Fruit fly (Drosophila melanogaster): ENCODE measurements around the gene CG13692.

CG13692 gene

dm6 chr2L:421119-421821 lies at the start of gene CG13692, which contains the start of gene CG11885 (continued):
- TF ChIP-seq CG7786 (GFP tag; optimal IDR thresholded peaks at IDR 0.05): no peak
- peak; percentile 75 for TF ChIP-seq B-H2 (GFP tag; optimal IDR thresholded peaks at IDR 0.05)
- no peak for TF ChIP-seq Oaz (GFP tag; IDR thresholded peaks at IDR 0.05)
- no peak for TF ChIP-seq C15 (GFP tag; IDR thresholded peaks at IDR 0.05)
- TF ChIP-seq Max (GFP tag; optimal IDR thresholded peaks at IDR 0.05): peak; percentile 30
- peak; percentile 30 for TF ChIP-seq CG12744 (GFP tag; optimal IDR thresholded peaks at IDR 0.05)
- TF ChIP-seq slou (GFP tag; optimal IDR thresholded peaks at IDR 0.05): no peak
- TF ChIP-seq CG13894 (tag; optimal IDR thresholded peaks at IDR 0.05): peak; percentile 76
- TF ChIP-seq otp (GFP tag; IDR thresholded peaks at IDR 0.05): 0 out of 3 replicates have a peak, but pooled peaks have one; percentile 6
- no peak for TF ChIP-seq CG1647 (GFP tag; optimal IDR thresholded peaks at IDR 0.05)
- no peak for TF ChIP-seq Trl (optimal IDR thresholded peaks at IDR 0.05)
- no peak for TF ChIP-seq Trl (GFP tag; optimal IDR thresholded peaks at IDR 0.05)
- peak; percentile 70 for TF ChIP-seq Lhr (GFP tag; optimal IDR thresholded peaks at IDR 0.05)
- TF ChIP-seq esg (GFP tag; conservative IDR thresholded peaks at IDR 0.05): no peak
- peak; percentile 38 for TF ChIP-seq lbe (GFP tag; optimal IDR thresholded peaks at IDR 0.05)
- no peak for TF ChIP-seq hth (optimal IDR thresholded peaks at IDR 0.05)
- no peak for TF ChIP-seq Sox102F (GFP tag; optimal IDR thresholded peaks at IDR 0.05)
- TF ChIP-seq CG11085 (GFP tag; IDR thresholded peaks at IDR 0.05): no peak
- TF ChIP-seq cad (GFP tag; optimal IDR thresholded peaks at IDR 0.05): no peak
- peak; percentile 39; the same call in 1 of the 2 replicates for TF ChIP-seq CG32532 (GFP tag; IDR thresholded peaks at IDR 0.05)
- 0 out of 2 replicates have a peak, but pooled peaks have one; percentile 21 for TF ChIP-seq NFAT (GFP tag; IDR thresholded peaks at IDR 0.05)
- TF ChIP-seq bbx (GFP tag; IDR thresholded peaks at IDR 0.05; ENCODE audit: partially characterized antibody): peak; percentile 99
- TF ChIP-seq slbo (GFP tag; IDR thresholded peaks at IDR 0.05): peak; percentile 48
- TF ChIP-seq HmgD (GFP tag; optimal IDR thresholded peaks at IDR 0.05): peak; percentile 86
- peak; percentile 72 for TF ChIP-seq MESR4 (GFP tag; optimal IDR thresholded peaks at IDR 0.05)
- no peak for TF ChIP-seq CG16815 (GFP tag; optimal IDR thresholded peaks at IDR 0.05)
- peak; percentile 97 for TF ChIP-seq knrl (GFP tag; IDR thresholded peaks at IDR 0.05; ENCODE audit: partially characterized antibody)
- TF ChIP-seq CG13287 (GFP tag; IDR thresholded peaks at IDR 0.05; ENCODE audit: partially characterized antibody): peak; percentile 100
- TF ChIP-seq CG34422 (GFP tag; IDR thresholded peaks at IDR 0.05): peak; percentile 18; the same call in 1 of the 3 replicates
- peak; percentile 100 for TF ChIP-seq CG34224 (GFP tag; IDR thresholded peaks at IDR 0.05; ENCODE audit: partially characterized antibody)
- no peak for TF ChIP-seq CG11560 (tag; IDR thresholded peaks at IDR 0.05)
- TF ChIP-seq CG10147 (GFP tag; optimal IDR thresholded peaks at IDR 0.05): peak; percentile 30
- peak; percentile 25 for TF ChIP-seq CG1233 (GFP tag; optimal IDR thresholded peaks at IDR 0.05)
- TF ChIP-seq Stat92E (GFP tag; optimal IDR thresholded peaks at IDR 0.05): peak in 1 of 3 experiments; percentile 4
- TF ChIP-seq dan (GFP tag; IDR thresholded peaks at IDR 0.05): no peak
- no peak for TF ChIP-seq CG5180 (GFP tag; optimal IDR thresholded peaks at IDR 0.05)
- TF ChIP-seq CG10209 (GFP tag; optimal IDR thresholded peaks at IDR 0.05): peak; percentile 31
- TF ChIP-seq inv (GFP tag; IDR thresholded peaks at IDR 0.05; ENCODE audit: partially characterized antibody): peak; percentile 95
- TF ChIP-seq mld (GFP tag; IDR thresholded peaks at IDR 0.05; ENCODE audit: partially characterized antibody): peak; percentile 96
- TF ChIP-seq MBD-R2 (GFP tag; IDR thresholded peaks at IDR 0.05): peak; percentile 87
- peak; percentile 13 for TF ChIP-seq CG4854 (GFP tag; optimal IDR thresholded peaks at IDR 0.05)
- no peak for TF ChIP-seq dati (GFP tag; IDR thresholded peaks at IDR 0.05)
- peak; percentile 99 for TF ChIP-seq Bgb (GFP tag; IDR thresholded peaks at IDR 0.05; ENCODE audit: partially characterized antibody)
- peak; percentile 68 for TF ChIP-seq CG2712 (tag; optimal IDR thresholded peaks at IDR 0.05)
- peak; percentile 21 for TF ChIP-seq az2 (GFP tag; optimal IDR thresholded peaks at IDR 0.05)
- TF ChIP-seq Dip2 (GFP tag; IDR thresholded peaks at IDR 0.05): no peak
- TF ChIP-seq Hmr (GFP tag; optimal IDR thresholded peaks at IDR 0.05): peak; percentile 71
- TF ChIP-seq sens-2 (GFP tag; IDR thresholded peaks at IDR 0.05): peak; percentile 93
- no peak for TF ChIP-seq schlank (tag; optimal IDR thresholded peaks at IDR 0.05)

Data from whole organism, embryonic.